Fruit fly (Drosophila melanogaster): ENCODE measurements around the gene Sac1.

The Sac1 gene

DNA sequence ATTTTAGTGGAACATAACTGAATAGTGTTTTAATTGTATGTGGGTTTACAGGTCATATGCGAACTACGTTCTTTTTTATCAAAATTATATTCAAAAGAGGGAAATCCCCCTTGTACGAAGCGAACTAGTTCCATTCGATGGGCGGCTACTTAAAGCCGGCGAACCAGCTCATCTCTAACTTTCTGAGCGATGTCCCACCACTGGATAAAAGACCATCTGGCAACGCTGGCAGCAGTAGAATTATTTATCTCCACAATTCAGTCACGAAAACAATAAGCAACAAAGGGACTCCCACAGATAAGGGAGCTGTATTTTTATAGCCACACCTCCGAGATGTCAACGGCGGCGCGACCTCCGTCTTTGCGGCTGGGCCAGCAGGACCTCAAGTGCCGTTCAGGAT, 48.1 kb downstream of the Sac1 start, which contains the start of gene Rabex-5 (continued):
- no peak for TF ChIP-seq nau (GFP tag; optimal IDR thresholded peaks at IDR 0.05)
- peak; percentile 41; the same call in 1 of the 2 replicates for TF ChIP-seq CG2129 (GFP tag; IDR thresholded peaks at IDR 0.05; ENCODE audit: partially characterized antibody)
- TF ChIP-seq CG18262 (tag; optimal IDR thresholded peaks at IDR 0.05): peak; percentile 19
- no peak for TF ChIP-seq luna (GFP tag; optimal IDR thresholded peaks at IDR 0.05)
- TF ChIP-seq gsb (GFP tag; IDR thresholded peaks at IDR 0.05): no peak
- no peak for TF ChIP-seq CG18011 (GFP tag; optimal IDR thresholded peaks at IDR 0.05)
- TF ChIP-seq Rx (GFP tag; IDR thresholded peaks at IDR 0.05): no peak
- TF ChIP-seq CG7271 (tag; optimal IDR thresholded peaks at IDR 0.05): no peak
- no peak for TF ChIP-seq aop (GFP tag; IDR thresholded peaks at IDR 0.05)
- no peak for TF ChIP-seq CG12744 (GFP tag; optimal IDR thresholded peaks at IDR 0.05)
- no peak for TF ChIP-seq Ets65A (GFP tag)
- TF ChIP-seq HmgZ (tag; optimal IDR thresholded peaks at IDR 0.05): peak; percentile 78
- no peak for TF ChIP-seq ewg (GFP tag; optimal IDR thresholded peaks at IDR 0.05)
- TF ChIP-seq BEAF-32 (GFP tag; optimal IDR thresholded peaks at IDR 0.05): peak; percentile 89
- TF ChIP-seq Max (GFP tag; optimal IDR thresholded peaks at IDR 0.05): peak; percentile 49
- TF ChIP-seq CG10147 (GFP tag; optimal IDR thresholded peaks at IDR 0.05): peak; percentile 6
- TF ChIP-seq ac (GFP tag; optimal IDR thresholded peaks at IDR 0.05): no peak
- no peak for TF ChIP-seq tup (GFP tag; optimal IDR thresholded peaks at IDR 0.05)
- no peak for TF ChIP-seq CG7357 (GFP tag; IDR thresholded peaks at IDR 0.05)
- TF ChIP-seq CG12236 (GFP tag; optimal IDR thresholded peaks at IDR 0.05): no peak
- no peak for TF ChIP-seq so (GFP tag; IDR thresholded peaks at IDR 0.05)
- TF ChIP-seq CG6272 (GFP tag; IDR thresholded peaks at IDR 0.05): no peak
- peak; percentile 65 for TF ChIP-seq CG12659 (GFP tag; optimal IDR thresholded peaks at IDR 0.05)
- peak; percentile 34 for TF ChIP-seq Hsf (GFP tag; optimal IDR thresholded peaks at IDR 0.05)
- TF ChIP-seq HLH3B (GFP tag; IDR thresholded peaks at IDR 0.05): 0 out of 2 replicates have a peak, but pooled peaks have one; percentile 22
- peak; percentile 69 for TF ChIP-seq Hmr (GFP tag; optimal IDR thresholded peaks at IDR 0.05)
- TF ChIP-seq CG1603 (tag; optimal IDR thresholded peaks at IDR 0.05): peak; percentile 73
- no peak for TF ChIP-seq CG32767 (GFP tag; IDR thresholded peaks at IDR 0.05)
- TF ChIP-seq sc (optimal IDR thresholded peaks at IDR 0.05): no peak
- TF ChIP-seq sc (GFP tag; optimal IDR thresholded peaks at IDR 0.05): no peak
- peak; percentile 45 for TF ChIP-seq CG7987 (GFP tag; optimal IDR thresholded peaks at IDR 0.05)
- TF ChIP-seq Optix (GFP tag; IDR thresholded peaks at IDR 0.05): no peak
- TF ChIP-seq CG17802 (tag; optimal IDR thresholded peaks at IDR 0.05): no peak
- TF ChIP-seq Sox102F (GFP tag; optimal IDR thresholded peaks at IDR 0.05): no peak
- TF ChIP-seq mirr (GFP tag; optimal IDR thresholded peaks at IDR 0.05): no peak
- no peak for TF ChIP-seq CG6654 (GFP tag; optimal IDR thresholded peaks at IDR 0.05)
- no peak for TF ChIP-seq da (GFP tag; optimal IDR thresholded peaks at IDR 0.05)
- TF ChIP-seq CkIIα-i1 (GFP tag; IDR thresholded peaks at IDR 0.05): no peak
- TF ChIP-seq pb (GFP tag; optimal IDR thresholded peaks at IDR 0.05): no peak
- TF ChIP-seq sens (GFP tag): peak; percentile 73
- TF ChIP-seq CG31388 (GFP tag; optimal IDR thresholded peaks at IDR 0.05): no peak
- no peak for TF ChIP-seq kah (GFP tag; optimal IDR thresholded peaks at IDR 0.05)
- TF ChIP-seq CG2889 (GFP tag; IDR thresholded peaks at IDR 0.05): no peak
- TF ChIP-seq zen2 (GFP tag; IDR thresholded peaks at IDR 0.05; ENCODE audit: partially characterized antibody): peak; percentile 39; the same call in 1 of the 3 replicates
- TF ChIP-seq CG3995 (GFP tag; optimal IDR thresholded peaks at IDR 0.05): peak; percentile 61
- TF ChIP-seq stwl (tag; optimal IDR thresholded peaks at IDR 0.05): peak; percentile 87
- TF ChIP-seq Rfx (GFP tag; IDR thresholded peaks at IDR 0.05): peak; percentile 63
- TF ChIP-seq CG9727 (GFP tag; optimal IDR thresholded peaks at IDR 0.05): no peak
- TF ChIP-seq pnt (GFP tag; optimal IDR thresholded peaks at IDR 0.05): no peak
- peak; percentile 34 for TF ChIP-seq shn (GFP tag; optimal IDR thresholded peaks at IDR 0.05)
- peak; percentile 1 for TF ChIP-seq bcd (GFP tag; optimal IDR thresholded peaks at IDR 0.05)
- TF ChIP-seq zfh2 (GFP tag; optimal IDR thresholded peaks at IDR 0.05): peak; percentile 50

Measured in whole organism, embryonic.